Fruit fly (Drosophila melanogaster) whole organism, pupa: ENCODE results near the gene Dsor1.

Experiments used
- CG10348 ChIP-seq: fragments of 200-800 bp; sonication (Bioruptor generic); IDR thresholded peaks from 2 replicates; pipeline ENCODE4 v1.3.6; 2022; ENCODE audit warnings: missing biosample characterization, missing genetic modification characterization
- CG12605 ChIP-seq: fragments of 200-800 bp; sonication (Bioruptor generic); IDR thresholded peaks from 2 replicates; pipeline ENCODE4 v1.3.6; 2022; ENCODE audit warnings: missing biosample characterization, missing genetic modification characterization
- CG13204 ChIP-seq: fragments of 200-800 bp; sonication (Bioruptor generic); optimal IDR thresholded peaks from 2 replicates; lab custom pipeline; 2018; ENCODE audit warnings: missing biosample characterization, mild to moderate bottlenecking, missing genetic modification characterization, moderate library complexity
- CG14655 ChIP-seq: fragments of 200-800 bp; sonication (Bioruptor generic); optimal IDR thresholded peaks from 3 replicates; lab custom pipeline; 2017; ENCODE audit warnings: mild to moderate bottlenecking, missing biosample characterization, missing genetic modification reagents, missing genetic modification characterization
- CG15710 ChIP-seq: fragments of 200-800 bp; sonication (Bioruptor generic); optimal IDR thresholded peaks from 2 replicates; lab custom pipeline; 2018; ENCODE audit warnings: missing biosample characterization, mild to moderate bottlenecking, missing genetic modification characterization, moderate library complexity
- CG17806 ChIP-seq: fragments of 200-800 bp; sonication (Bioruptor generic); optimal IDR thresholded peaks from 2 replicates; lab custom pipeline; 2018; ENCODE audit warnings: missing biosample characterization, mild to moderate bottlenecking, missing genetic modification characterization, moderate library complexity
- CG32121 ChIP-seq: fragments of 200-800 bp; sonication (Bioruptor generic); IDR thresholded peaks from 2 replicates; pipeline ENCODE4 v1.3.6; 2022; ENCODE audit warnings: missing biosample characterization, missing genetic modification characterization
- CG34367 ChIP-seq: fragments of 200-800 bp; sonication (Bioruptor generic); optimal IDR thresholded peaks from 2 replicates; lab custom pipeline; 2018; ENCODE audit warnings: missing biosample characterization, mild to moderate bottlenecking, missing genetic modification characterization
- CG4496 ChIP-seq: fragments of 200-800 bp; sonication (Bioruptor generic); IDR thresholded peaks from 3 replicates; pipeline ENCODE4 v1.3.6; 2022; ENCODE audit warnings: missing biosample characterization, missing genetic modification characterization
- CG8159 ChIP-seq: fragments of 200-800 bp; sonication (Bioruptor generic); optimal IDR thresholded peaks from 3 replicates; lab custom pipeline; 2018; ENCODE audit warnings: missing biosample characterization, mild to moderate bottlenecking, missing genetic modification characterization, moderate library complexity
- CG8301 ChIP-seq: fragments of 200-800 bp; sonication (Bioruptor generic); optimal IDR thresholded peaks from 2 replicates; lab custom pipeline; 2018; ENCODE audit warnings: missing biosample characterization, mild to moderate bottlenecking, missing genetic modification characterization
- CG9948 ChIP-seq: fragments of 200-800 bp; sonication (Bioruptor generic); optimal IDR thresholded peaks from 2 replicates; lab custom pipeline; 2018; ENCODE audit warnings: missing biosample characterization, mild to moderate bottlenecking, missing genetic modification characterization, moderate library complexity
- D1 ChIP-seq: fragments of 200-800 bp; sonication (Bioruptor generic); optimal IDR thresholded peaks from 2 replicates; lab custom pipeline; 2018; ENCODE audit warnings: missing biosample characterization, mild to moderate bottlenecking, missing genetic modification characterization, moderate library complexity
- EcR ChIP-seq: fragments of 200-800 bp; sonication (Bioruptor generic); optimal IDR thresholded peaks from 3 replicates; lab custom pipeline; 2019; ENCODE audit warnings: missing biosample characterization, missing genetic modification characterization, mild to moderate bottlenecking, moderate library complexity, missing genetic modification reagents
- Ets98B ChIP-seq: fragments of 200-800 bp; sonication (Bioruptor generic); IDR thresholded peaks from 2 replicates; pipeline ENCODE4 v1.3.6; 2022; ENCODE audit warnings: missing biosample characterization, missing genetic modification characterization
- Pif1A ChIP-seq: fragments of 200-800 bp; sonication (Bioruptor generic); optimal IDR thresholded peaks from 3 replicates; lab custom pipeline; 2016; ENCODE audit warnings: missing biosample characterization, missing genetic modification characterization
- Pif1B ChIP-seq: fragments of 200-800 bp; sonication (Bioruptor generic); optimal IDR thresholded peaks from 3 replicates; lab custom pipeline; 2016; ENCODE audit warnings: missing biosample characterization, missing genetic modification characterization
- Snoo ChIP-seq: fragments of 200-800 bp; sonication (Bioruptor generic); optimal IDR thresholded peaks from 3 replicates; lab custom pipeline; 2017; ENCODE audit warnings: missing biosample characterization, mild to moderate bottlenecking, missing genetic modification characterization, inconsistent platforms
- fd96Ca ChIP-seq: fragments of 200-800 bp; sonication (Bioruptor generic); IDR thresholded peaks from 3 replicates; pipeline ENCODE4 v1.3.6; 2022; ENCODE audit warnings: missing biosample characterization, missing genetic modification characterization
- gl ChIP-seq: fragments of 200-800 bp; sonication (Bioruptor generic); optimal IDR thresholded peaks from 2 replicates; lab custom pipeline; 2018; ENCODE audit warnings: missing biosample characterization, mild to moderate bottlenecking, missing genetic modification characterization
- rn ChIP-seq: fragments of 200-800 bp; sonication (Bioruptor generic); IDR thresholded peaks from 2 replicates; pipeline ENCODE4 v1.3.6; 2022; ENCODE audit warnings: missing biosample characterization, missing genetic modification characterization

Dsor1 gene

DNA sequence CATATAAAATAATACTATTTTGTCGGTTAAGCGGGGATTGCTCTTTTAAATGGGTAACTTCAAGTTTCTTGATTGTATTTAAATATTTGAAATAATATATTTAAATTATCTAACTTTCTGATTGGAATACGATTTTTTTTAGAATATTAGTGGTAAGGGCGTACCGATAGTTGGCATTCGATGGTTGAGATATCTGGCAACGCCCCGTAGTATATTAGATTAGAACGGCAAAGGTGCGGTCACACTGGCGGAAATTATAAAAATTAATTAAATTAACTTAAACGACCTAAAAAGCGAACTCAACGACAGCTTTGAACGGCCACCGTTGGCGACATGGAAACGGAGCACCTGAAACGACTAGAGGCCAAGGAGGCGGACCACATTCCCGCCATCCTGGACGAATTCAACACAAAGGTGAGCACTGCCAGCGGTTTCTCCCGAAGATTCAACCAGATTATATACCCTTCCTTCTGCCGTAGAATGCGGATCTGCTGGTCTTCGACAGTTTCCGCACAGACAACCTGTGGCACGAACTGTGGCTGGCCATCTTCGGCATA, 8.9 kb downstream of the Dsor1 start, which contains the start of gene ric8a:
Gene ric8a, plus strand, starts transcription at position 205 of the 557 bp plus-strand sequence.
- TF ChIP-seq Pif1A (GFP tag; lab: Kevin White, UChicago) (no peak), CG8159 (peak; percentile 24)

DNA sequence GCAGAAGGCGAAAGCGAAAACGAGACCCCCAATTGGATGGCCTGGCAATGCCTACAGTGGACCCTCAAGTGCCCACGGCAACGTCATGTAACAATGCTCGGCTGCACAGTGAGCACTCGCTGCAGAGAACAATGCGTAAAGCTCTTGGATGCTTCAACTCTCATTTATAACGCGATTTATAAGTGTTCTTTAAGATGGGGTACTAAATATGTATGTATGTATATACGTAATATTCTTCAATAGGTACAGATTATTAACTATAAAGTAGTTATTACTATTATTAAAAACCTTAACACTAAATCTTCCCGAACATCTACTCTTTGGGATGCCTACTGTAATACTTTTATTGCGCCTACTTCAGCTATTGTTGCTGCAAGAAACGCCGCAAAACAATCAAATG, 18.9 kb downstream of the Dsor1 start:
- TF ChIP-seq Pif1B (GFP tag; lab: Kevin White, UChicago), result no peak
- TF ChIP-seq gl, result no peak
- no peak for TF ChIP-seq CG8301 (tag; lab: Kevin White, UChicago)
- 0 out of 2 replicates have a peak, but pooled peaks have one; percentile 24 for TF ChIP-seq CG32121 (GFP tag; lab: Robert Waterston, UW)
- no peak for TF ChIP-seq CG13204 (GFP tag; lab: Kevin White, UChicago)
- TF ChIP-seq Pif1A (GFP tag; lab: Kevin White, UChicago), result no peak
- TF ChIP-seq CG14655 (GFP tag; lab: Kevin White, UChicago), result no peak
- TF ChIP-seq, all 21 proteins: peak for 1

DNA sequence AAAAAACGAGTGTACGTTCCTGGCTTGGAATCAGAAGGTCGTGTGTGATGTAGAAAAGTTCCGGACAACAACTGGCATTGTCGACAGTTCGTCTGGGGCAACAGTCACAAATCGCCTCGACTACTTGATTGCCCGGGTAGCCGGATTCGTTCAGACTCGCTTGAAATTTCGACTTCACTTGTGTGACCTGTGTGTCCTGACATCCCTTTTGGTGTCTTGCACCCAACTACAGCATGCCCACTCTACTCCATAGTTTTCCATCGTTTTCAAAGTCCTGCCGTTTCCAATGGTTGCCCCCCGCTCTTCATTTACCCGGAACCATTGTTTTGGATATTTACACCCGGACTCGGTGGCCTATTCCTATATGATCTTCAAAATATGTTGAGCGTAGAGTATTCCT, 20.5 kb downstream of the Dsor1 start, which contains the start of gene Erk7:
Gene Erk7, minus strand, starts transcription at position 101 of the 400 bp plus-strand sequence.
- TF ChIP-seq EcR (GFP tag; lab: Kevin White, UChicago), result no peak
- no peak for TF ChIP-seq Pif1B (GFP tag; lab: Kevin White, UChicago)
- no peak for TF ChIP-seq CG12605 (GFP tag; lab: Robert Waterston, UW)
- no peak for TF ChIP-seq CG4496
- no peak for TF ChIP-seq CG9948
- no peak for TF ChIP-seq gl
- no peak for TF ChIP-seq Pif1A (GFP tag; lab: Kevin White, UChicago)
- TF ChIP-seq CG8301 (tag; lab: Kevin White, UChicago), result no peak
- no peak for TF ChIP-seq CG32121 (GFP tag; lab: Robert Waterston, UW)
- no peak for TF ChIP-seq CG13204 (GFP tag; lab: Kevin White, UChicago)
- no peak for TF ChIP-seq Snoo
- TF ChIP-seq Ets98B (GFP tag; lab: Robert Waterston, UW), result no peak
- no peak for TF ChIP-seq rn (GFP tag; lab: Robert Waterston, UW)
- TF ChIP-seq CG17806 (tag; lab: Kevin White, UChicago), result no peak
- TF ChIP-seq fd96Ca (GFP tag; lab: Robert Waterston, UW), result no peak
- TF ChIP-seq D1, result no peak
- no peak for TF ChIP-seq CG8159

DNA sequence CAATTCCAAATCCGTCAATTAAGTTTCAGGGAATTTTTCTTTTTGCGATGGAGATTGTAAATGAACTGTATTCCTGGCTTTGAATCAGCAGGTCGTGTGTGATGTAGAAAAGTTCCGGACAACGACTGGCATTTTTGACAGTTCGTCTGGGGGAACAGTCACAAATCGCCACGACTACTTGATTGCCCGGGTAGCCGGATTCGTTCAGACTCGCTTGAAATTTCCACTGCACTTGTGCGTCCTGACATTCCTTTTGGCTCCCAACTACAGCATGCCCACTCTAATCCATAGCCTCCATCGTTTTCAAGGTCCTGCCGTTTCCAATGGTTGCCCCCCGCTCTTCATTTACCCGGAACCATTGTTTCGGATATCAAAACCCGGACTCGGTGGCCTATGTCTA, 22.7 kb downstream of the Dsor1 start, which contains the start of gene CG17440:
Gene CG17440, minus strand, starts transcription at position 101 of the 400 bp plus-strand sequence.
- TF ChIP-seq gl (no peak), D1 (no peak), CG8301 (tag; lab: Kevin White, UChicago) (no peak), CG15710 (tag; lab: Kevin White, UChicago) (no peak), Snoo (no peak), CG8159 (no peak), Pif1B (GFP tag; lab: Kevin White, UChicago) (no peak), CG13204 (GFP tag; lab: Kevin White, UChicago) (no peak), rn (GFP tag; lab: Robert Waterston, UW) (no peak), fd96Ca (GFP tag; lab: Robert Waterston, UW) (no peak), CG14655 (GFP tag; lab: Kevin White, UChicago) (no peak), CG34367 (tag; lab: Kevin White, UChicago) (no peak), CG12605 (GFP tag; lab: Robert Waterston, UW) (no peak), Ets98B (GFP tag; lab: Robert Waterston, UW) (no peak), CG32121 (GFP tag; lab: Robert Waterston, UW) (no peak), CG4496 (no peak), Pif1A (GFP tag; lab: Kevin White, UChicago) (no peak), CG17806 (tag; lab: Kevin White, UChicago) (no peak), CG9948 (no peak), CG10348 (no peak)

DNA sequence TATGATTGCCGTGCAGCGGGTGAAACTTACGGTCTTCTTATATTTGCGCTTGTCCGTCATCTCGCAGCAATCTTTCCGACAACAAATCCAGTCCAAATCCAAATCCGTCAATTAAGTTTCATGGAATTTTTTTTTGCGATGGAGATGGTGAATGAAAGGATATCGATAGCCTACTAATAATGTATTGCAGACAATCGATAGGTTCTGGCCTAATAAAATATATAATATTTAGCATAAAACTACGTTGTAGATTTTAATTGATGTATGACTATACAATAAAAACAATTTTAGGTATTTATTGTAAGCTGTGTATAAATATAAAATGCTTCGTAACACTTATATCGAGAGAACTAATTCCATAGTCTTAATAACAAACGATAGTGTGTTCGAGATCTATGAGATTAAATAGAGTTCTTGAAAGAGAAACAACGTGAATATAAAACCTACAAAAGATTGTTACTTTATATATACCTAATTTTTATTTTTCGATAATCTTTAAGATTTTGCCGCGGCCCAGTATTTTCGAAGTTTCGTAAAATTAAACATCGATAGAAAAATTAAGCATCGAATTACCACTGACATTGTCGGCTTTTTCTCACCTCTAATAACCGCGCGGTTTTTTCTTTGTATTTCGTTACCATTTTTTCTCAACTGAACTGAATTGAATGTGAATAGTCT, 25.8 kb downstream of the Dsor1 start, which contains the start of the genes Cfp1 and Aladin:
Gene Cfp1, minus strand, starts transcription at position 131 of the 678 bp plus-strand sequence.
Gene Aladin, plus strand, starts transcription at position 584 of the 678 bp plus-strand sequence.
- TF ChIP-seq CG8159 (no peak), CG34367 (tag; lab: Kevin White, UChicago) (no peak), EcR (GFP tag; lab: Kevin White, UChicago) (no peak), rn (GFP tag; lab: Robert Waterston, UW) (no peak), CG10348 (no peak), CG9948 (no peak), Pif1B (GFP tag; lab: Kevin White, UChicago) (no peak), CG32121 (GFP tag; lab: Robert Waterston, UW) (no peak), CG15710 (tag; lab: Kevin White, UChicago) (no peak), gl (no peak), Snoo (no peak), D1 (no peak), Ets98B (GFP tag; lab: Robert Waterston, UW) (no peak), CG4496 (no peak), CG14655 (GFP tag; lab: Kevin White, UChicago) (no peak)
